Worm (Caenorhabditis elegans): ENCODE measurements around the gene tyra-3.
A peak's percentile ranks its signal among the peaks of the same experiment; 100 is the strongest.

The tyra-3 gene

ce11 chrX:5004306-5004705, 56.5 kb downstream of the tyra-3 start:
- TF ChIP-seq rnt-1 (tag; optimal IDR thresholded peaks at IDR 0.05) = peak; percentile 35

ce11 chrX:5004940-5005339, 57.1 kb downstream of the tyra-3 start, which contains the start of gene hsd-2:
TSS of gene hsd-2 (plus strand) at chrX:5005240.
- TF ChIP-seq efl-1 (optimal IDR thresholded peaks at IDR 0.05) = no peak
- TF ChIP-seq efl-1 (GFP tag; optimal IDR thresholded peaks at IDR 0.05 in 1 of 2) = peak in 1 of 2 experiments; percentile 56
- no peak for TF ChIP-seq tlp-1 (tag; optimal IDR thresholded peaks at IDR 0.05)
